Fruit fly (Drosophila melanogaster): ENCODE results near the gene CG9521.

Gene CG9521

DNA sequence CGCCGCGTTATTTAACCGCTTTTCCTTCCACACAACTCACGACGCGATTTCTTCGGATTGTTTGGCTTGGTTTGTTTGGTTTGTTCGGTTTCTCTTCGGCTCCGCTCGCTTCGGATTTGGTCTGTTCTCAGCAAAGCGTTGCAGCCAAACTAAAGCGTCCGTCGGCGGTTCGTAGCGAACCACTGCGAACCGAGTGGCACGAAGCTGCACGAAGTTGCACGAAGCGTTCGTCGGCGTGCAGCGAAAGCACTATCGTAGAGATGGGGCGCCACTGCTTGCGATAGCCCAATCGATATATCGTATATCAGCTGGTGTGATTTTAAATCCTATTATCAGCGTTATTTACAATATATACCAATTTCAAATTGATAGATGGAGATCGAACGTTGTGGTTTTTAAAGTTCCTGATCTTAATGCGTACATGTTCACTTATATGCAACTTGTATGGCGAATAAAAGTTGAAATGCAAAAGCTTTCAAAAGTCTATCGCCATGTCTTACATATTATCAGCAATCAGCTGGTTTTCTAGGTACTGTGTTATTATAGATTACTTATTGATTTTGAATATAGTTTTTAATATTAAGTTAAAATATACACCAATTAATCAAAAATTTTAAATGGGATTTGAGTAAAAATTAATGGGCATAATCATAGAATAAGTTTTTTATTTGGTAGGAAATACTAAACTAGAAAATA, 27.0 kb downstream of the CG9521 start, which contains the start of gene rut:
TSS of gene rut (minus strand) at position 152 of the 696 bp plus-strand sequence.
- TF ChIP-seq CG17801 (GFP tag; optimal IDR thresholded peaks at IDR 0.05; ENCODE audit: partially characterized antibody), result no peak

DNA sequence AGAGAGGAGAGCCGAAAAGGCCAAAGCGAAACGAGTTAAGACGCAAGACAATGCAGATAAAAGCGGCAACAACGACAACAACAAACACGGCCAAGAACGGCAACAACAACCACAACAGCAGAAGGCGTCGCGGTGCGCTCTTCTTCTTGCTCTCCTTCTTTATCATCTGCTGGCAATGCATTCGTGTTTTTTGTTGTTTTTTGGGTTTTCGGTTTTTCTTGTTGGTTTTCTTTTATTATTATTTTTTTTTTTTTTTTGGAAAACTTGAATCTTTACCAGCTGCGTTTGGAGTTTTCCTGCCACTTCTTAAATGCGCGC, 27.6 kb downstream of the CG9521 start:
- no peak for TF ChIP-seq CG17801 (GFP tag; optimal IDR thresholded peaks at IDR 0.05; ENCODE audit: partially characterized antibody)

DNA sequence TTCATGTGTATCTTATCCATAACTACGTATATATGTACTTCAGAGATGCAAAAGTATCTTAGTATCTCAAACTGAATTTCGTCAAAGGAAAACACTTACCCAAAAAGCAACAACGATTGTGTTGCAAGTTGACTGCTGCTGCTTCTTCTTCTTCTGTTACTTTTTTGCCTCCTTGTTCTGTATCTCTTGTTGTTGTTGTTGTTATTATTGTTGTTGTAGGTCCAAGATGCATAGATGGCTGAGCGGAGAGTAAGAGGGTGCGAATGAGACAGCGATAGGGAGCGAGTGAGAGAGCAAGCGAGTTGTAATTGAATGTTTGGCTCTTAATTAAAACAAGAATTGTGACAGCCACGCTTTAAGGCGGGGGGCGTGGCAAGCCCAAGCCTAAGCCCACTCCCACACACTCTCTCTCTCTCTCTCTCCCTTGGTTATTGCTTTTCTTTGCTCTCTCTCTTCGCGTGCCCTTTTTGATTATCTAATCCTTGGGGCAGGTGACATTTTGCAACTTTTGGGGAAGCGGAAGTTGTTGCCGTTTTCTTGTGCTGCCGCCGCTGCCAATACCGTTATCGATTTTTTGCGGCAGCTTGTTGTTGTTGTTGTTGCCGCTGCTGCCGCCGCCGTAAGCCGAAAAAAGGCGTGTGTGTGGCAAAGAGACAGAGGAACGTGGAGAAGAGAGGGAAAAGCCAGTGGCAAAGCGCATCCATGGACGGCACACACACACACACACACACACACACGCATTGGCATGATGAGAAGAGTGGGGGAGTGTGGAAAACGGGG, 28.2 kb downstream of the CG9521 start:
- no peak for TF ChIP-seq CG17801 (GFP tag; optimal IDR thresholded peaks at IDR 0.05; ENCODE audit: partially characterized antibody)

DNA sequence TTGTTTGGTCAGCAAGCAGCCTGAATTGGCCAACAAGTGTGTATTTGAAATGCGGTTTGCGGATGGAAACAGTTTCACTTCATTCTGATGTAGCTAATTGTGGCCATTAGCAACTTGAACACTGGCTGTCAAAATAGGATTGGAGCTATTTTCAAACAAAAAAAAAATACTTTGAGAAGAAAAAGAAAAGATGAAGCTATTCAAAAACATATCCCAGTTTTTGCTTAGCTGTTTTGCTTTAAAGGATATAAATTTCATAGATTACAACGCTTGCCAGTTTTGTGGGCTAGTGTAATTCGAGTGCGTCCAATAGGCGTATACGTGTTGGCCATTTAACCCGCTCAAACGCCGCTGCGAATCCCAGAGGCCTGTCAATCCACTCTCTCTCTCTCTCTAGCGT, 40.8 kb downstream of the CG9521 start:
- TF ChIP-seq CG17801 (GFP tag; optimal IDR thresholded peaks at IDR 0.05; ENCODE audit: partially characterized antibody), result no peak

DNA sequence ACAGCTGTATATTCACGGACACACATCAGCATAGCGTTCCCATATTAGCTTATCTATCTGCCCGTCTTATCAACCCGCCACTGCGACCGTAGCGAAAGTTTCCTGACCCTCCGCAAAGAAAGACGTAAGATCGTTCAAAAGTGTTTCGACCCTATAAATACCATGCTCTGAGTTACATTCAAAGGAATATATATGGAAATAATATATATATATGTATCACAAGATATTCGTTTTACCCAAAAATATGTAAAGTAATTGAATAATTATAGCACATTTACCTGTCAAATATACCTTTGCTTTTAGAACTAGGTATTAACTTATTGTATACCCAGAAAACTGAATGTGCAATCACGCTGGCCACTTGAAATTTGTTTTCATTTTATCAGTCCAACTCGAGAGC, 42.6 kb downstream of the CG9521 start:
- no peak for TF ChIP-seq CG17801 (GFP tag; optimal IDR thresholded peaks at IDR 0.05; ENCODE audit: partially characterized antibody)

DNA sequence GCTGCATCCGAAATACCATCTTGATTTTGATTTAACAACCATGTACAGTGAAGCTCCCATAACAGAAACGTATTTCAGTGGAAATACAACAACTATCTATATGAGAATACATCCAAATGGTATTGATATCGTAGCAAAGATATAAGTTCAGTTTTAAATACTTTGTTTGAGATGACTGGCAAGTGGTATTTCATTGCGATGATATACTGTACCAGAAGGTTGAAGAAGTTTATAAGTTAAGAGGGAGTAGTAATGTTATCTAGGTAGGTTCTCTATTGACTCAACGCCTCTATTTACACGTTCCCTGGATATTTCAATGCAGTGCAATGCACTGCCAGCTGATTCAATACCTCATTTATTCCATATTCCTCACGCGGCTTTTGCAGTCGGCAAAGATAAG, 47.4 kb downstream of the CG9521 start:
- no peak for TF ChIP-seq CG17801 (GFP tag; optimal IDR thresholded peaks at IDR 0.05; ENCODE audit: partially characterized antibody)

DNA sequence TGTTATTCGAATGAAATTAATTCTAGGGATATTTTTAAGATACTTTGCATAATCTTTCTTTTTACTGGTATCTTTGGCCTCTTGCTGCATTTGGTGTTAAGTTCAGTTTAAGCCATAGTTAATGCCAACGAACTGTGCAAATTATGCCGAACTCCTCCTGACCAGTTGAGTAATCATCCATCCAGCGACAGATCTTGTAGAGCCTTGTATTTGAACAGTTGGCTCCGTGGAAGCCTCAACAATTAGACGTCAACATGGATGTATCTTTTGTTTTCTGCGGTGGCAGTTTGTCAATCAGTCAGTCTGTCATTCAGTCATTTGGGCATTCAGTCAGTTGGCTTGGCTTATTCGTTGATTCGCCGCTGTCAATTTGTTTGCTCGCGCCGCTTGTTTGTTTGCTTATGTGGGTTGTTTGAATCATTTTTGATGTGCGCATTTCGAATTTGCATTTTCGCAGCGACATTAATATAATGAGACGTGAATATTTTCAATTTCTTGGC, 50.4 kb downstream of the CG9521 start:
- TF ChIP-seq CG17801 (GFP tag; optimal IDR thresholded peaks at IDR 0.05; ENCODE audit: partially characterized antibody), result no peak
